ENCODE assay signal across 1 fruit fly cellular context in the genomic region with DNA sequence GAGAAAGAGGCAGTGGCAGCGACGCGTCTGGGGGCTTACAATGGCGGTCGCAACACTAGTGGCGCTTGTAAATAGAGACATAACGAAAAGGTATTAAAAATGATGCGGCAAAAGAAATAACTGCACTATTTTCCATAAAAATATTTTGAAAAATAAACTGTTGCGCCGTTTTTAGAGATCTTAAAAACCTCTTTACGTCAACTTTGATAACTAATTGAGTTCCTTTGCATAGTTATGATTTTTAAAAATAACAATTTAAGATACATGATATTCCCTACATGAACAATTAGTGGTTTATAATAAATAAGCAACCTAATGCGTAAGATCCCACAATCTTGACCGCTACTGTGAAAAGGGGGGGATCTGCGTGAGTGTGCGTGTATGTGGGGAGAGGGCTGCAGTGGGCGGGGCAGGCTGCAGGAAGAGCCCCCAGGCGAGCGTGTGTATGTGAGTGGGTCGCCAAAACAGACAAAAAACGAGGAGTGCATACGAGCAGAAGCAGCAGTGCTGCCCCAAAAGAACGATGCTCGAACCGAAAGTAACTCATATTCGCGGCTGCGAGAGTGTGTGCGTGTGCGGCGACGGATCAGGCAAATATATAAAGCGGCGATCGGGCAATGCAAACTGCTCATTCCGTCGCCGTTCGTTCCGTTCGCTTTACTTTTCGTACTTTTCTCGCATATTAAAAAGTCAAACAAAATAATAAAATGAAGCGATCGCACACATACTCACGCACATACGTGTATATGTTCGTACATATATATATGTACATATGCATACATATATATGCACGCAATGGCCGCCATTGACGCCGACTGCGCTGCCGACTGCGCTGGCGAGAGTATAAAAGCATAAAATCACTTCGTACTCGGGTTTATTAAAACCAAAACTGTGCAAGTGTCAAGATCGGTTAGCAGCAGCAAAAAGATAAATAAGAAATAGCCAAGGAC.
TF ChIP-seq lines count a peak whose summit lies in the region.

No protein-coding gene starts in this region.

TF ChIP-seq in whole organism, embryonic, 481 proteins besides CTCF, POLR2A, EP300 and RAD21 (continued from another document):
- TF ChIP-seq CG16815 (GFP tag; optimal IDR thresholded peaks at IDR 0.05; lab: Kevin White, UChicago) (peak; percentile 33), stc (GFP tag; IDR thresholded peaks at IDR 0.05; lab: Robert Waterston, UW) (peak; percentile 12; the same call in 1 of the 2 replicates), Dfd (GFP tag; optimal IDR thresholded peaks at IDR 0.05; lab: Kevin White, UChicago) (no peak), Hmr (GFP tag; optimal IDR thresholded peaks at IDR 0.05; lab: Kevin White, UChicago) (no peak), CG2889 (GFP tag; IDR thresholded peaks at IDR 0.05; lab: Robert Waterston, UW) (no peak), exex (tag; optimal IDR thresholded peaks at IDR 0.05; lab: Kevin White, UChicago) (no peak), HLH4C (GFP tag; IDR thresholded peaks at IDR 0.05; lab: Robert Waterston, UW; ENCODE audit: partially characterized antibody) (no peak), CG1603 (tag; optimal IDR thresholded peaks at IDR 0.05; lab: Kevin White, UChicago) (no peak), BEAF-32 (GFP tag; optimal IDR thresholded peaks at IDR 0.05; lab: Kevin White, UChicago) (no peak)
